Worm (Caenorhabditis elegans) whole organism, late embryonic: Measurements from ENCODE around the gene snt-5.

Experiments
- F13H6.1 ChIP-seq: sonication (generic microtip); optimal IDR thresholded peaks from 2 replicates; lab custom pipeline; 2016; ENCODE audit warnings: missing genetic modification characterization, missing compliant biosample characterization
- ama-1 ChIP-seq: fragments of 150-350 bp; optimal IDR thresholded peaks from 2 replicates; lab custom pipeline; 2014
- ceh-2 ChIP-seq: sonication (generic microtip); optimal IDR thresholded peaks from 2 replicates; lab custom pipeline; 2016; ENCODE audit warnings: missing genotype, missing genetic modification characterization, missing compliant biosample characterization
- ceh-48 ChIP-seq: sonication (generic microtip); optimal IDR thresholded peaks from 2 replicates; lab custom pipeline; 2016; ENCODE audit warnings: missing genetic modification characterization, inconsistent platforms, missing compliant biosample characterization
- dmd-4 ChIP-seq: sonication (generic microtip); optimal IDR thresholded peaks from 2 replicates; lab custom pipeline; 2016; ENCODE audit warnings: borderline replicate concordance, missing genetic modification characterization, missing compliant biosample characterization
- elt-2 ChIP-seq: sonication (generic microtip); optimal IDR thresholded peaks from 2 replicates; lab custom pipeline; 2016; ENCODE audit warnings: missing genetic modification reagents, missing genetic modification characterization, missing compliant biosample characterization
- hlh-30 ChIP-seq: sonication (generic microtip); optimal IDR thresholded peaks from 2 replicates; lab custom pipeline; 2017; ENCODE audit warnings: antibody characterized with exemption, missing genetic modification characterization, missing compliant biosample characterization; ENCODE audit not compliant: insufficient read depth
- hlh-8 ChIP-seq: sonication (generic microtip); optimal IDR thresholded peaks from 2 replicates; lab custom pipeline; 2016; ENCODE audit warnings: missing genotype, missing genetic modification characterization, missing compliant biosample characterization
- pha-4 ChIP-seq: fragments of 150-350 bp; optimal IDR thresholded peaks from 2 replicates; lab custom pipeline; 2018; ENCODE audit warnings: missing biosample characterization, missing genetic modification reagents, missing genetic modification characterization
- rnt-1 ChIP-seq: sonication (generic microtip); optimal IDR thresholded peaks from 2 replicates; lab custom pipeline; 2016; ENCODE audit warnings: missing genetic modification characterization, missing compliant biosample characterization
- tbx-7 ChIP-seq: sonication (generic microtip); optimal IDR thresholded peaks from 2 replicates; lab custom pipeline; 2016; ENCODE audit warnings: missing genotype, missing genetic modification characterization, missing compliant biosample characterization
- unc-86 ChIP-seq: sonication (generic microtip); optimal IDR thresholded peaks from 2 replicates; lab custom pipeline; 2016; ENCODE audit warnings: missing genetic modification characterization, missing compliant biosample characterization
- zip-5 ChIP-seq: sonication (generic microtip); optimal IDR thresholded peaks from 2 replicates; lab custom pipeline; 2016; ENCODE audit warnings: missing genetic modification characterization, missing compliant biosample characterization

DNA sequence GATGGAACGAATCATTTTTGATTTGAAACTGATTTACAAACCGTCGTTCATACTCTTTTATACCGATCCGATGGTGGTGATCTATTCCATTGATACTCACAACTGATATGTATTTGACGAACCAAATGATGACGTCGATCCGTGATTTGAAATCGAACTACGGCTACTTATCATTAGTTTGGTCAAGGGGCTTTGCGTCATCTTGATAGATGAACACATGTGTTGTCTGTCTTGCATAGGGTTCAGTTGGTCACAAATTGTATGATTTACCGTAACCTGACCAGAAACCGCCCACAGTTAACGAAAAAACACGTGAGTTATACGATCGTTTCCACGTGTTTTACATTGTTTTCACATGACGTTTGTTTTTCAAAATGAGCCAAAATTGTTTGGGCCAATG is 38.8 kb upstream of the snt-5 start, which contains the start of gene cnc-2:
- TF ChIP-seq pha-4 (tag; lab: Kevin White, UChicago) (no peak), ceh-48 (tag; lab: Kevin White, UChicago) (no peak), elt-2 (tag; lab: Kevin White, UChicago) (no peak), unc-86 (tag; lab: Kevin White, UChicago) (no peak), hlh-30 (tag; lab: Kevin White, UChicago) (no peak), tbx-7 (tag; lab: Kevin White, UChicago) (no peak), zip-5 (tag; lab: Kevin White, UChicago) (no peak), rnt-1 (tag; lab: Kevin White, UChicago) (no peak), ceh-2 (tag; lab: Kevin White, UChicago) (no peak), ama-1 (lab: Kevin White, UChicago) (no peak), hlh-8 (tag; lab: Kevin White, UChicago) (no peak), F13H6.1 (tag; lab: Kevin White, UChicago) (no peak), dmd-4 (no peak)
